Worm (Caenorhabditis elegans): ENCODE measurements around the gene Y43C5B.2.

DNA sequence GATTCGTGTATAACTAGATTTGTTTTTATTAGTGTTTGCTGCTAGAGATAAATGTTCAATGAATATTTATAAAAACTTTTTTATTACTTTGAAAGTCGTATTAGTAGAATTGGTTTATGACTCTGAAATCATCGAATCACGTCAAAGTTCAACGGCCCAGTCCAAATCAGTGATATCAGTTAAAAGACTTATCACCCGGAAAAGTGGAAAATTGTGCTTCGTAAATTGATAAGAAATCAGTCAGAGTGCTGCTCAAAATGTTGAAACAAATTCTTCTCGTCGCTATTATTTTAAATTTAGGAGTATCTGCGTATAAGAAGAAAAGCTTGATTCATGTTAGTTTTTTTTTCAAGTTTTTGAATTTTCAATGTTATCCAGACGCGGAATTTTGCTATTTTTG, 36.1 kb upstream of the Y43C5B.2 start, which contains the start of gene R10H10.3:
- TF ChIP-seq nfya-1 (tag; optimal IDR thresholded peaks at IDR 0.05) (no peak), sox-4 (tag; optimal IDR thresholded peaks at IDR 0.05) (no peak), nhr-11 (tag; optimal IDR thresholded peaks at IDR 0.05) (no peak), F13H6.1 (tag; optimal IDR thresholded peaks at IDR 0.05) (no peak), rnt-1 (tag; optimal IDR thresholded peaks at IDR 0.05) (no peak), hlh-13 (GFP tag; optimal IDR thresholded peaks at IDR 0.05) (no peak), dmd-4 (tag; optimal IDR thresholded peaks at IDR 0.05; ENCODE audit: borderline replicate concordance) (no peak), lin-11 (tag; optimal IDR thresholded peaks at IDR 0.05) (no peak), ceh-18 (tag; optimal IDR thresholded peaks at IDR 0.05) (no peak), madf-2 (tag; optimal IDR thresholded peaks at IDR 0.05) (no peak), ceh-14 (tag; optimal IDR thresholded peaks at IDR 0.05) (no peak), unc-86 (tag; optimal IDR thresholded peaks at IDR 0.05) (no peak)

All from whole organism, late embryonic.